Worm (Caenorhabditis elegans) whole organism, midembryonic: ENCODE measurements around the gene C30F2.5.

Experiments used
- T22C8.4 ChIP-seq: fragments of 200-800 bp; sonication (Bioruptor generic); IDR thresholded peaks from 2 replicates; pipeline ENCODE4 v1.3.6; 2022; ENCODE audit warnings: missing genetic modification characterization, missing compliant biosample characterization
- cog-1 ChIP-seq: sonication (generic microtip); optimal IDR thresholded peaks from 2 replicates; lab custom pipeline; 2016; ENCODE audit warnings: missing genetic modification characterization, missing compliant biosample characterization
- flt-1 ChIP-seq: fragments of 200-800 bp; sonication (Bioruptor generic); IDR thresholded peaks from 2 replicates; pipeline ENCODE4 v1.3.6; 2022; ENCODE audit warnings: missing genetic modification characterization, missing compliant biosample characterization
- klf-2 ChIP-seq: fragments of 200-800 bp; sonication (Bioruptor generic); conservative IDR thresholded peaks from 2 replicates; pipeline ENCODE4 v1.3.6; 2022; ENCODE audit warnings: missing genetic modification reagents, missing genetic modification characterization, missing compliant biosample characterization
- med-1 ChIP-seq: sonication (generic microtip); optimal IDR thresholded peaks from 2 replicates; lab custom pipeline; 2017; ENCODE audit warnings: missing genetic modification characterization, mild to moderate bottlenecking, missing compliant biosample characterization, antibody characterized with exemption, missing genetic modification reagents; ENCODE audit not compliant: insufficient read depth
- ref-1 ChIP-seq: fragments of 200-800 bp; sonication (Bioruptor generic); conservative IDR thresholded peaks from 2 replicates; pipeline ENCODE4 v1.3.6; 2022; ENCODE audit warnings: missing genetic modification reagents, missing genetic modification characterization, missing compliant biosample characterization
- tab-1 ChIP-seq: fragments of 200-800 bp; sonication (Bioruptor generic); IDR thresholded peaks from 2 replicates; pipeline ENCODE4 v1.3.6; 2022; ENCODE audit warnings: missing genetic modification characterization, missing compliant biosample characterization
- ztf-23 ChIP-seq: fragments of 200-800 bp; sonication (Bioruptor generic); IDR thresholded peaks from 2 replicates; pipeline ENCODE4 v1.3.6; 2022; ENCODE audit warnings: missing genetic modification reagents, missing genetic modification characterization, missing compliant biosample characterization
- ztf-29 ChIP-seq: fragments of 200-800 bp; sonication (Bioruptor generic); IDR thresholded peaks from 2 replicates; pipeline ENCODE4 v1.3.6; 2022; ENCODE audit warnings: missing genetic modification reagents, missing genetic modification characterization, missing compliant biosample characterization

DNA sequence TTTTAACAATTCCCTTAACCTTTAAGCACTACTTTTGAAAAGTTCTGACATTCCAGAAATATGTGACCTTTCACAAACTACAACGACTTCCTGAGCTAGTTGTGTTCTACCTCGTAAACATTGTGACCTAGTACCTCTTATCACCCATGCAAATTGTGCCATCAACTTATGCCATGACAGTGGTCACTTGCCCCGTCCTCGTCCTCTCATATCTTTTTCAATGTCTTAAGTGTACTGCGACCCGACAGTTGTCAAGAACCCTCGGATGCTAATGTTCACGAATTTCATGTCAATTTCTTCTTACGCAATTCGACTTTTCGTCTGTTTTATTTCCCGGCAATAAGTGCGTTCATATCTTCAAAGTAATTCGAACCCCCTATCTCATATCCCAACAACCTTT lies 6.6 kb upstream of the C30F2.5 start:
- TF ChIP-seq ztf-29 (GFP tag; lab: Robert Waterston, UW) (no peak), flt-1 (GFP tag; lab: Robert Waterston, UW) (no peak), ref-1 (GFP tag; lab: Robert Waterston, UW) (no peak), klf-2 (GFP tag; lab: Robert Waterston, UW) (no peak), med-1 (no peak), ztf-23 (GFP tag; lab: Robert Waterston, UW) (no peak), cog-1 (tag; lab: Kevin White, UChicago) (no peak), tab-1 (GFP tag; lab: Robert Waterston, UW) (no peak), T22C8.4 (GFP tag; lab: Robert Waterston, UW) (no peak)
